Fruit fly (Drosophila melanogaster): ENCODE data around the gene lab.

The lab gene

dm6 chr3R:6659941-6660340 lies 18.4 kb downstream of the lab start, which contains the start of gene agt:
Gene agt, minus strand, starts transcription at chr3R:6660100.
- TF ChIP-seq CG3032 (tag; optimal IDR thresholded peaks at IDR 0.05): peak; percentile 8
- no peak for TF ChIP-seq achi (GFP tag; optimal IDR thresholded peaks at IDR 0.05)
- TF ChIP-seq ss (GFP tag; optimal IDR thresholded peaks at IDR 0.05): no peak
- TF ChIP-seq Eip75B (GFP tag; optimal IDR thresholded peaks at IDR 0.05): no peak
- peak; percentile 10 for TF ChIP-seq esn (GFP tag; optimal IDR thresholded peaks at IDR 0.05)
- no peak for TF ChIP-seq pdm3 (GFP tag; optimal IDR thresholded peaks at IDR 0.05)
- no peak for TF ChIP-seq CG10669 (GFP tag; optimal IDR thresholded peaks at IDR 0.05)
- no peak for TF ChIP-seq CG8319 (GFP tag; optimal IDR thresholded peaks at IDR 0.05)
- no peak for TF ChIP-seq Blimp-1 (GFP tag; optimal IDR thresholded peaks at IDR 0.05)
- no peak for TF ChIP-seq Hr38 (GFP tag; optimal IDR thresholded peaks at IDR 0.05)
- TF ChIP-seq CG34406 (GFP tag; optimal IDR thresholded peaks at IDR 0.05): no peak
- no peak for TF ChIP-seq CG32006 (GFP tag; optimal IDR thresholded peaks at IDR 0.05)
- TF ChIP-seq CG8632 (GFP tag; optimal IDR thresholded peaks at IDR 0.05): no peak
- no peak for TF ChIP-seq CG9139 (GFP tag; optimal IDR thresholded peaks at IDR 0.05)
- TF ChIP-seq CG15336 (GFP tag; IDR thresholded peaks at IDR 0.05): 0 out of 2 replicates have a peak, but pooled peaks have one; percentile 16
- TF ChIP-seq CG11902 (GFP tag; optimal IDR thresholded peaks at IDR 0.05): no peak
- TF ChIP-seq eg (GFP tag; IDR thresholded peaks at IDR 0.05): no peak

dm6 chr3R:6657278-6658246 lies 20.8 kb downstream of the lab start, which contains the start of the genes CG1307 and twr:
Gene CG1307, minus strand, starts transcription at chr3R:6657442.
Gene twr, plus strand, starts transcription at chr3R:6657882.
- TF ChIP-seq CG6854 (GFP tag; optimal IDR thresholded peaks at IDR 0.05): no peak
- no peak for TF ChIP-seq Eip75B (GFP tag; optimal IDR thresholded peaks at IDR 0.05)
- TF ChIP-seq CG31627 (GFP tag; optimal IDR thresholded peaks at IDR 0.05): no peak
- peak; percentile 21; the same call in 1 of the 3 replicates for TF ChIP-seq CG8119 (GFP tag; IDR thresholded peaks at IDR 0.05)
- no peak for TF ChIP-seq Hr4 (GFP tag; optimal IDR thresholded peaks at IDR 0.05)
- TF ChIP-seq Ets21C (GFP tag; optimal IDR thresholded peaks at IDR 0.05): no peak
- TF ChIP-seq CG34406 (GFP tag; optimal IDR thresholded peaks at IDR 0.05): no peak
- no peak for TF ChIP-seq lz (GFP tag; optimal IDR thresholded peaks at IDR 0.05)
- TF ChIP-seq dsx (GFP tag; optimal IDR thresholded peaks at IDR 0.05; ENCODE audit: poor library complexity, severe bottlenecking): no peak
- no peak for TF ChIP-seq vri (GFP tag; optimal IDR thresholded peaks at IDR 0.05)
- no peak for TF ChIP-seq Smox (GFP tag; optimal IDR thresholded peaks at IDR 0.05)
- TF ChIP-seq fd85E (GFP tag; optimal IDR thresholded peaks at IDR 0.05): no peak
- TF ChIP-seq eg (GFP tag; IDR thresholded peaks at IDR 0.05): peak; percentile 59; the same call in 2 of the 3 replicates
- no peak for TF ChIP-seq acj6 (GFP tag; optimal IDR thresholded peaks at IDR 0.05)
- no peak for TF ChIP-seq Blimp-1 (GFP tag; optimal IDR thresholded peaks at IDR 0.05)
- TF ChIP-seq Sox14 (GFP tag; optimal IDR thresholded peaks at IDR 0.05): no peak
- TF ChIP-seq CG3032 (tag; optimal IDR thresholded peaks at IDR 0.05): peak; percentile 2
- TF ChIP-seq CG6808 (GFP tag; optimal IDR thresholded peaks at IDR 0.05): no peak
- no peak for TF ChIP-seq fd59A (GFP tag; optimal IDR thresholded peaks at IDR 0.05)
- no peak for TF ChIP-seq fkh (GFP tag; optimal IDR thresholded peaks at IDR 0.05)
- TF ChIP-seq svp (GFP tag): no peak
- no peak for TF ChIP-seq ss (GFP tag; optimal IDR thresholded peaks at IDR 0.05)
- no peak for TF ChIP-seq CG6163 (GFP tag; IDR thresholded peaks at IDR 0.05)
- TF ChIP-seq achi (GFP tag; optimal IDR thresholded peaks at IDR 0.05): peak; percentile 96
- no peak for TF ChIP-seq topi (GFP tag; optimal IDR thresholded peaks at IDR 0.05)
- no peak for TF ChIP-seq CG8632 (GFP tag; optimal IDR thresholded peaks at IDR 0.05)
- TF ChIP-seq CG11762 (GFP tag; optimal IDR thresholded peaks at IDR 0.05; ENCODE audit: insufficient read depth): no peak
- TF ChIP-seq dac (GFP tag; optimal IDR thresholded peaks at IDR 0.05): no peak
- no peak for TF ChIP-seq CG16779 (tag; optimal IDR thresholded peaks at IDR 0.05)
- TF ChIP-seq CG3919 (GFP tag; optimal IDR thresholded peaks at IDR 0.05): no peak
- no peak for TF ChIP-seq CG11902 (GFP tag; optimal IDR thresholded peaks at IDR 0.05)
- TF ChIP-seq esn (GFP tag; optimal IDR thresholded peaks at IDR 0.05): peak; percentile 13
- TF ChIP-seq salr (GFP tag; optimal IDR thresholded peaks at IDR 0.05): no peak
- TF ChIP-seq CG15336 (GFP tag; IDR thresholded peaks at IDR 0.05): 0 out of 2 replicates have a peak, but pooled peaks have one; percentile 42
- no peak for TF ChIP-seq Sox102F (GFP tag; optimal IDR thresholded peaks at IDR 0.05)
- no peak for TF ChIP-seq CG8319 (GFP tag; optimal IDR thresholded peaks at IDR 0.05)
- no peak for TF ChIP-seq spab (GFP tag; optimal IDR thresholded peaks at IDR 0.05)
- TF ChIP-seq Eip93F (GFP tag; optimal IDR thresholded peaks at IDR 0.05): no peak
- no peak for TF ChIP-seq CG1621 (tag; optimal IDR thresholded peaks at IDR 0.05)
- TF ChIP-seq CG32006 (GFP tag; optimal IDR thresholded peaks at IDR 0.05): no peak
- TF ChIP-seq Eip78C (GFP tag): no peak
